Worm (Caenorhabditis elegans): ENCODE measurements around the gene F21A3.3.

F21A3.3 gene

DNA sequence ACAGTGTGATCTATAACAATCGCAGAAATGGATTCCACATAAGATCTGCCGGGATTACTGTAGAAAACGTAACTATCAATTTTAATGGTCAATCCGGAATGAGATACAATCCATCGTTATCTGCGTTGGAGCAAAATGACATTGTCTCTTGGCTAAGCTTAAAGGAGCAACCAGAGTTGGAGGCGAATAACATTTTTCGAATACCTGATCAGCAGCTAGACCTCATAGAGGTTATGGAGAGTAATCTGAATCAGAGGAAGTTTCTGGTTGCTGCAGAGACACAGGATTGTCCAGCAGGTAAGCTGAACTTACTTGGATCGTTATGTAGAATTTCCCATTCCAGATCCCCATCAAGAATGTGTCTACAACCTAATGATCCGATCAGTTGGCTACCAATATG lies 13.9 kb upstream of the F21A3.3 start:
- TF ChIP-seq scrt-1 (GFP tag; IDR thresholded peaks at IDR 0.05): no peak
- TF ChIP-seq hmg-4 (GFP tag; optimal IDR thresholded peaks at IDR 0.05): no peak
- TF ChIP-seq B0310.2 (tag; optimal IDR thresholded peaks at IDR 0.05): no peak
- TF ChIP-seq ama-1 (optimal IDR thresholded peaks at IDR 0.05): no peak
- no peak for TF ChIP-seq tbx-11 (GFP tag; IDR thresholded peaks at IDR 0.05)
- no peak for TF ChIP-seq F13C5.2 (tag; optimal IDR thresholded peaks at IDR 0.05)
- TF ChIP-seq ceh-13 (GFP tag; optimal IDR thresholded peaks at IDR 0.05): no peak
- no peak for TF ChIP-seq ets-7 (tag; optimal IDR thresholded peaks at IDR 0.05)
- no peak for TF ChIP-seq hnd-1 (tag; optimal IDR thresholded peaks at IDR 0.05)
- no peak for TF ChIP-seq pes-1 (GFP tag; IDR thresholded peaks at IDR 0.05)
- TF ChIP-seq hmbx-1 (tag; optimal IDR thresholded peaks at IDR 0.05): no peak
- TF ChIP-seq tra-4 (tag; optimal IDR thresholded peaks at IDR 0.05): no peak

- TF ChIP-seq aly-1 (tag; optimal IDR thresholded peaks at IDR 0.05) (peak; percentile 41), B0310.2 (tag; optimal IDR thresholded peaks at IDR 0.05) (peak; percentile 42), tbx-37 (GFP tag; conservative IDR thresholded peaks at IDR 0.05) (0 out of 2 replicates have a peak, but pooled peaks have one; percentile 34), tra-4 (tag; optimal IDR thresholded peaks at IDR 0.05) (no peak), tbx-11 (GFP tag; IDR thresholded peaks at IDR 0.05) (peak; percentile 74; the same call in 1 of the 2 replicates), sea-1 (GFP tag; conservative IDR thresholded peaks at IDR 0.05) (peak; percentile 81), hmbx-1 (tag; optimal IDR thresholded peaks at IDR 0.05) (no peak), F13C5.2 (tag; optimal IDR thresholded peaks at IDR 0.05) (peak; percentile 44), flt-1 (GFP tag; IDR thresholded peaks at IDR 0.05) (peak; percentile 78), ama-1 (optimal IDR thresholded peaks at IDR 0.05) (no peak), ets-7 (tag; optimal IDR thresholded peaks at IDR 0.05) (no peak), ceh-36 (tag; optimal IDR thresholded peaks at IDR 0.05) (peak; percentile 45), pes-1 (GFP tag; IDR thresholded peaks at IDR 0.05) (no peak; the same call in 1 of the 2 replicates), ceh-13 (GFP tag; optimal IDR thresholded peaks at IDR 0.05) (peak; percentile 40), scrt-1 (GFP tag; IDR thresholded peaks at IDR 0.05) (peak; percentile 65; the same call in 1 of the 2 replicates), hnd-1 (tag; optimal IDR thresholded peaks at IDR 0.05) (no peak), hmg-4 (GFP tag; optimal IDR thresholded peaks at IDR 0.05) (no peak)
Observed at ce11 chrV:15505068-15505467, 12.4 kb upstream of the F21A3.3 start.

ce11 chrV:15511613-15512216 lies 5.8 kb upstream of the F21A3.3 start, which contains the start of gene rpl-38:
Gene rpl-38 (plus strand): TSS chrV:15512166.
- TF ChIP-seq ceh-13 (GFP tag; optimal IDR thresholded peaks at IDR 0.05) (no peak), F13C5.2 (tag; optimal IDR thresholded peaks at IDR 0.05) (no peak), hnd-1 (tag; optimal IDR thresholded peaks at IDR 0.05) (no peak), ama-1 (optimal IDR thresholded peaks at IDR 0.05) (peak; percentile 70), flt-1 (GFP tag; IDR thresholded peaks at IDR 0.05) (no peak), B0310.2 (tag; optimal IDR thresholded peaks at IDR 0.05) (no peak), scrt-1 (GFP tag; IDR thresholded peaks at IDR 0.05) (no peak), ceh-36 (tag; optimal IDR thresholded peaks at IDR 0.05) (no peak), tbx-37 (GFP tag; conservative IDR thresholded peaks at IDR 0.05) (peak; percentile 16; the same call in 1 of the 2 replicates), sea-1 (GFP tag; conservative IDR thresholded peaks at IDR 0.05) (0 out of 2 replicates have a peak, but pooled peaks have one; percentile 34)

ce11 chrV:15512856-15513756 lies 4.4 kb upstream of the F21A3.3 start:
- TF ChIP-seq tbx-11 (GFP tag; IDR thresholded peaks at IDR 0.05) (no peak), flt-1 (GFP tag; IDR thresholded peaks at IDR 0.05) (no peak), ama-1 (optimal IDR thresholded peaks at IDR 0.05) (no peak), ceh-13 (GFP tag; optimal IDR thresholded peaks at IDR 0.05) (no peak), hnd-1 (tag; optimal IDR thresholded peaks at IDR 0.05) (no peak), hmg-4 (GFP tag; optimal IDR thresholded peaks at IDR 0.05) (no peak), tbx-37 (GFP tag; conservative IDR thresholded peaks at IDR 0.05) (no peak), F13C5.2 (tag; optimal IDR thresholded peaks at IDR 0.05) (no peak), hmbx-1 (tag; optimal IDR thresholded peaks at IDR 0.05) (no peak), sea-1 (GFP tag; conservative IDR thresholded peaks at IDR 0.05) (no peak), ceh-36 (tag; optimal IDR thresholded peaks at IDR 0.05) (no peak), ets-7 (tag; optimal IDR thresholded peaks at IDR 0.05) (no peak), B0310.2 (tag; optimal IDR thresholded peaks at IDR 0.05) (no peak), scrt-1 (GFP tag; IDR thresholded peaks at IDR 0.05) (no peak), tra-4 (tag; optimal IDR thresholded peaks at IDR 0.05) (no peak), aly-1 (tag; optimal IDR thresholded peaks at IDR 0.05) (no peak), pes-1 (GFP tag; IDR thresholded peaks at IDR 0.05) (no peak)

ce11 chrV:15515365-15515764 lies 2.1 kb upstream of the F21A3.3 start:
- TF ChIP-seq aly-1 (tag; optimal IDR thresholded peaks at IDR 0.05) (no peak), F13C5.2 (tag; optimal IDR thresholded peaks at IDR 0.05) (no peak), pes-1 (GFP tag; IDR thresholded peaks at IDR 0.05) (no peak), ets-7 (tag; optimal IDR thresholded peaks at IDR 0.05) (no peak), ceh-13 (GFP tag; optimal IDR thresholded peaks at IDR 0.05) (no peak), hnd-1 (tag; optimal IDR thresholded peaks at IDR 0.05) (no peak), tbx-11 (GFP tag; IDR thresholded peaks at IDR 0.05) (no peak)

DNA sequence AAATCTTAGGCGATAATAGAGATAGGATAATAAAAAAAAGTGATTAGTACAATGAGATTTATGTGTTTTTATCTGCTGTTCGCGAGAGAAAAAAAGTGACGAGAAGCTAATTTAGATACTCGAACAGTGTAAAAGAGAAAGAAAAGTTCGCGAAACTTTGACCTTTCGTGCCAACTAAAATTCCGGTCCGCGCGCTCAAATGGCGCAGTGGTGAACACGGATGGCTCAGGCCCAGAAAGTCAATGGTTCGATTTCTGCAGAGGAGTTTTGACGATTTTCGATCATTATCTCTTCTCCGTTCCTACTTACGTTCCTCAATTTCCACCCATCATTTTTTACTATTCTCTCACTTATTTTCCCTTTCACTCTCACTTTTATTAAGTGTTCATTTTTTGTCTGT lies 1.0 kb upstream of the F21A3.3 start:
- TF ChIP-seq tra-4 (tag; optimal IDR thresholded peaks at IDR 0.05) (no peak), hmg-4 (GFP tag; optimal IDR thresholded peaks at IDR 0.05) (no peak), ama-1 (optimal IDR thresholded peaks at IDR 0.05) (no peak), flt-1 (GFP tag; IDR thresholded peaks at IDR 0.05) (no peak), pes-1 (GFP tag; IDR thresholded peaks at IDR 0.05) (no peak), sea-1 (GFP tag; conservative IDR thresholded peaks at IDR 0.05) (no peak), hmbx-1 (tag; optimal IDR thresholded peaks at IDR 0.05) (no peak), tbx-11 (GFP tag; IDR thresholded peaks at IDR 0.05) (no peak), ceh-13 (GFP tag; optimal IDR thresholded peaks at IDR 0.05) (no peak), ets-7 (tag; optimal IDR thresholded peaks at IDR 0.05) (no peak), B0310.2 (tag; optimal IDR thresholded peaks at IDR 0.05) (no peak), F13C5.2 (tag; optimal IDR thresholded peaks at IDR 0.05) (no peak)

All from whole organism, early embryonic.